Worm (Caenorhabditis elegans): ENCODE data around the gene Y59A8B.19.
"Not testable (repeated sequence)": the region's sequence is repeated elsewhere in the genome, so short reads cannot be mapped to it uniquely, and the experiment has no call there.

The Y59A8B.19 gene

ce11 chrV:18022179-18022578 lies 15.1 kb downstream of the Y59A8B.19 start, which contains the start of gene prp-6:
prp-6 (plus strand) TSS chrV:18022479.
- TF ChIP-seq tbx-37 (GFP tag; conservative IDR thresholded peaks at IDR 0.05) = no peak
- no peak for TF ChIP-seq aly-1 (tag; optimal IDR thresholded peaks at IDR 0.05)
- no peak for TF ChIP-seq B0310.2 (tag; optimal IDR thresholded peaks at IDR 0.05)
- TF ChIP-seq F13C5.2 (tag; optimal IDR thresholded peaks at IDR 0.05) = no peak
- no peak for TF ChIP-seq hnd-1 (tag; optimal IDR thresholded peaks at IDR 0.05)

- TF ChIP-seq scrt-1 (GFP tag; IDR thresholded peaks at IDR 0.05) (no peak), sea-1 (GFP tag; conservative IDR thresholded peaks at IDR 0.05) (no peak), B0310.2 (tag; optimal IDR thresholded peaks at IDR 0.05) (no peak), flt-1 (GFP tag; IDR thresholded peaks at IDR 0.05) (no peak), F13C5.2 (tag; optimal IDR thresholded peaks at IDR 0.05) (no peak), hmbx-1 (tag; optimal IDR thresholded peaks at IDR 0.05) (no peak), pes-1 (GFP tag; IDR thresholded peaks at IDR 0.05) (no peak), ama-1 (optimal IDR thresholded peaks at IDR 0.05) (no peak), ceh-36 (tag; optimal IDR thresholded peaks at IDR 0.05) (no peak), hnd-1 (tag; optimal IDR thresholded peaks at IDR 0.05) (no peak), tra-4 (tag; optimal IDR thresholded peaks at IDR 0.05) (no peak), tbx-37 (GFP tag; conservative IDR thresholded peaks at IDR 0.05) (no peak), ceh-13 (GFP tag; optimal IDR thresholded peaks at IDR 0.05) (no peak), hmg-4 (GFP tag; optimal IDR thresholded peaks at IDR 0.05) (no peak), aly-1 (tag; optimal IDR thresholded peaks at IDR 0.05) (no peak), ets-7 (tag; optimal IDR thresholded peaks at IDR 0.05) (no peak), tbx-11 (GFP tag; IDR thresholded peaks at IDR 0.05) (no peak)
Measured at ce11 chrV:18043271-18043670, 36.2 kb downstream of the Y59A8B.19 start, which contains the start of gene ebp-1. ebp-1 (plus strand) TSS chrV:18043571.

ce11 chrV:18055297-18056019 lies 48.4 kb downstream of the Y59A8B.19 start, which contains the start of the genes Y59A8B.25 and ebp-3:
Y59A8B.25 (minus strand) TSS chrV:18055397.
ebp-3 (plus strand) TSS chrV:18055969.
- TF ChIP-seq tbx-11 (GFP tag; IDR thresholded peaks at IDR 0.05); ceh-36 (tag; optimal IDR thresholded peaks at IDR 0.05); sea-1 (GFP tag; conservative IDR thresholded peaks at IDR 0.05): not testable (repeated sequence)

Data from whole organism, early embryonic.